Worm (Caenorhabditis elegans): ENCODE data around the gene rpl-5.

rpl-5 gene

ce11 chrII:8570977-8571376 lies 1.2 kb downstream of the rpl-5 start, which contains the start of gene bcs-1 (continued):
- no peak for TF ChIP-seq gei-8 (GFP tag; optimal IDR thresholded peaks at IDR 0.05)
- no peak for TF ChIP-seq jun-1 (tag; optimal IDR thresholded peaks at IDR 0.05)
- no peak for TF ChIP-seq spr-1 (tag; optimal IDR thresholded peaks at IDR 0.05)
- TF ChIP-seq php-3 (GFP tag; IDR thresholded peaks at IDR 0.05), result no peak
- no peak for TF ChIP-seq T20F7.1 (GFP tag; optimal IDR thresholded peaks at IDR 0.05)
- no peak for TF ChIP-seq daf-16 (GFP tag; optimal IDR thresholded peaks at IDR 0.05)
- peak; percentile 14 for TF ChIP-seq daf-16 (tag; optimal IDR thresholded peaks at IDR 0.05)
- peak; percentile 39 for TF ChIP-seq F49E8.2 (tag; optimal IDR thresholded peaks at IDR 0.05; ENCODE audit: borderline replicate concordance)
- TF ChIP-seq daf-19 (GFP tag; conservative IDR thresholded peaks at IDR 0.05), result no peak
- no peak for TF ChIP-seq saeg-2 (GFP tag; IDR thresholded peaks at IDR 0.05)

ce11 chrII:8573044-8573443 lies 3.3 kb downstream of the rpl-5 start, which contains the start of gene F54C9.7:
Gene F54C9.7, plus strand, starts transcription at chrII:8573344.
- TF ChIP-seq arid-1 (GFP tag; conservative IDR thresholded peaks at IDR 0.05), result no peak
- TF ChIP-seq lin-38 (GFP tag; IDR thresholded peaks at IDR 0.05), result peak; percentile 44

ce11 chrII:8575184-8575583 lies 5.5 kb downstream of the rpl-5 start, which contains the start of gene puf-5:
Gene puf-5, plus strand, starts transcription at chrII:8575541.
- TF ChIP-seq unc-130 (GFP tag; optimal IDR thresholded peaks at IDR 0.05) (peak; percentile 24), ceh-28 (tag; optimal IDR thresholded peaks at IDR 0.05) (no peak), lin-38 (GFP tag; IDR thresholded peaks at IDR 0.05) (0 out of 2 replicates have a peak, but pooled peaks have one; percentile 4)

- no peak for TF ChIP-seq ztf-7 (tag; optimal IDR thresholded peaks at IDR 0.05)
- TF ChIP-seq R02D3.7 (tag; optimal IDR thresholded peaks at IDR 0.05), result no peak
- peak; percentile 55; the same call in 1 of the 2 replicates for TF ChIP-seq pha-4 (GFP tag; IDR thresholded peaks at IDR 0.05)
- TF ChIP-seq pha-4 (tag; optimal IDR thresholded peaks at IDR 0.05), result no peak
- no peak for TF ChIP-seq ceh-28 (tag; optimal IDR thresholded peaks at IDR 0.05)
- TF ChIP-seq sdz-12 (GFP tag; optimal IDR thresholded peaks at IDR 0.05), result no peak
- peak in 1 of 2 experiments; percentile 61 for TF ChIP-seq lsy-2 (tag; optimal IDR thresholded peaks at IDR 0.05)
- TF ChIP-seq F37D6.2 (tag; optimal IDR thresholded peaks at IDR 0.05), result no peak
- TF ChIP-seq hif-1 (tag; optimal IDR thresholded peaks at IDR 0.05), result no peak
- TF ChIP-seq mep-1 (tag; optimal IDR thresholded peaks at IDR 0.05), result peak; percentile 2
- no peak for TF ChIP-seq mxl-3 (GFP tag; optimal IDR thresholded peaks at IDR 0.05)
- TF ChIP-seq nhr-48 (tag; optimal IDR thresholded peaks at IDR 0.05), result no peak
- TF ChIP-seq daf-16 (GFP tag; optimal IDR thresholded peaks at IDR 0.05), result no peak
- TF ChIP-seq daf-16 (tag; optimal IDR thresholded peaks at IDR 0.05), result no peak
- TF ChIP-seq Y105C5A.15 (GFP tag; IDR thresholded peaks at IDR 0.05), result no peak
- no peak for TF ChIP-seq F49E8.2 (tag; optimal IDR thresholded peaks at IDR 0.05; ENCODE audit: borderline replicate concordance)
- TF ChIP-seq ceh-62 (tag; optimal IDR thresholded peaks at IDR 0.05), result no peak
- TF ChIP-seq snpc-1.2 (GFP tag; IDR thresholded peaks at IDR 0.05), result peak; percentile 64; the same call in 1 of the 2 replicates
- TF ChIP-seq madf-9 (GFP tag; conservative IDR thresholded peaks at IDR 0.05), result no peak
- TF ChIP-seq spr-1 (tag; optimal IDR thresholded peaks at IDR 0.05), result no peak
- no peak for TF ChIP-seq ctbp-1 (GFP tag; IDR thresholded peaks at IDR 0.05)
- TF ChIP-seq egl-27 (tag; optimal IDR thresholded peaks at IDR 0.05), result no peak
- TF ChIP-seq ZK337.2 (GFP tag; IDR thresholded peaks at IDR 0.05), result no peak
- no peak for TF ChIP-seq cey-2 (tag; optimal IDR thresholded peaks at IDR 0.05; ENCODE audit: borderline replicate concordance, insufficient read depth)
- TF ChIP-seq nhr-25 (tag; optimal IDR thresholded peaks at IDR 0.05; ENCODE audit: borderline replicate concordance, insufficient read depth), result no peak
- no peak for TF ChIP-seq nhr-77 (tag; optimal IDR thresholded peaks at IDR 0.05)
- TF ChIP-seq F26F4.8 (GFP tag; conservative IDR thresholded peaks at IDR 0.05), result no peak
- no peak for TF ChIP-seq ZK546.5 (tag; optimal IDR thresholded peaks at IDR 0.05)
- no peak for TF ChIP-seq ceh-82 (tag; optimal IDR thresholded peaks at IDR 0.05)
- TF ChIP-seq skn-1 (tag; optimal IDR thresholded peaks at IDR 0.05), result no peak
- TF ChIP-seq zag-1 (tag; optimal IDR thresholded peaks at IDR 0.05), result no peak
- TF ChIP-seq lir-3 (tag; optimal IDR thresholded peaks at IDR 0.05), result no peak
- TF ChIP-seq ama-1 (optimal IDR thresholded peaks at IDR 0.05), result no peak
- TF ChIP-seq set-16 (GFP tag; IDR thresholded peaks at IDR 0.05), result no peak
- peak; percentile 44 for TF ChIP-seq mes-2 (tag; optimal IDR thresholded peaks at IDR 0.05; ENCODE audit: poor library complexity, severe bottlenecking)
These were observed 7.9 kb downstream of the rpl-5 start, which contains the start of gene F54C9.9 for ce11 chrII:8577509-8578099. Gene F54C9.9, plus strand, starts transcription at chrII:8578049.
